Fruit fly (Drosophila melanogaster) whole organism, adult: ENCODE data around the gene CG43844.

ENCODE experiments used
- CG12768 ChIP-seq: fragments of 200-800 bp; sonication (Bioruptor generic); optimal IDR thresholded peaks from 2 replicates; lab custom pipeline; 2017; ENCODE audit warnings: missing biosample characterization, missing genetic modification characterization, mild to moderate bottlenecking, moderate library complexity, missing genetic modification reagents
- CG7045 ChIP-seq: fragments of 200-800 bp; sonication (Bioruptor generic); optimal IDR thresholded peaks from 2 replicates; lab custom pipeline; 2017; ENCODE audit warnings: missing biosample characterization, mild to moderate bottlenecking, missing genetic modification characterization
- CG7101 ChIP-seq: fragments of 200-800 bp; sonication (Bioruptor generic); optimal IDR thresholded peaks from 2 replicates; lab custom pipeline; 2018; ENCODE audit warnings: missing biosample characterization, mild to moderate bottlenecking, missing genetic modification characterization, moderate library complexity
- Clk ChIP-seq: fragments of 200-800 bp; sonication (Bioruptor generic); optimal IDR thresholded peaks from 2 replicates; lab custom pipeline; 2017; ENCODE audit warnings: missing biosample characterization, missing genetic modification characterization
- Hr96 ChIP-seq: fragments of 200-800 bp; sonication (Bioruptor generic); optimal IDR thresholded peaks from 2 replicates; lab custom pipeline; 2016; ENCODE audit warnings: missing biosample characterization, missing genetic modification characterization
- Mnt ChIP-seq: fragments of 200-800 bp; sonication (Bioruptor generic); optimal IDR thresholded peaks from 2 replicates; lab custom pipeline; 2016; ENCODE audit warnings: missing biosample characterization, mild to moderate bottlenecking, missing genetic modification characterization
- bab1 ChIP-seq: fragments of 200-800 bp; sonication (Bioruptor generic); optimal IDR thresholded peaks from 3 replicates; lab custom pipeline; 2019; ENCODE audit warnings: missing biosample characterization, mild to moderate bottlenecking, missing genetic modification characterization, moderate library complexity
- cic ChIP-seq: fragments of 200-800 bp; sonication (Bioruptor generic); optimal IDR thresholded peaks from 2 replicates; lab custom pipeline; 2017; ENCODE audit warnings: missing biosample characterization, mild to moderate bottlenecking, missing genetic modification characterization, moderate library complexity
- cnc ChIP-seq, 2 experiments: fragments of >200 bp; optimal IDR thresholded peaks; 2 replicates each; lab custom pipeline; 2017
- kay ChIP-seq: fragments of 200-800 bp; sonication (Bioruptor generic); peaks from one replicate; lab custom pipeline; 2016; ENCODE audit warnings: missing biosample characterization, missing genetic modification characterization, borderline replicate concordance
- ovo ChIP-seq: fragments of 200-800 bp; sonication (Bioruptor generic); optimal IDR thresholded peaks from 2 replicates; lab custom pipeline; 2016; ENCODE audit warnings: missing biosample characterization, missing genetic modification characterization
- toe ChIP-seq: fragments of 200-800 bp; sonication (Bioruptor generic); optimal IDR thresholded peaks from 2 replicates; lab custom pipeline; 2016; ENCODE audit warnings: missing biosample characterization, missing genetic modification characterization

DNA sequence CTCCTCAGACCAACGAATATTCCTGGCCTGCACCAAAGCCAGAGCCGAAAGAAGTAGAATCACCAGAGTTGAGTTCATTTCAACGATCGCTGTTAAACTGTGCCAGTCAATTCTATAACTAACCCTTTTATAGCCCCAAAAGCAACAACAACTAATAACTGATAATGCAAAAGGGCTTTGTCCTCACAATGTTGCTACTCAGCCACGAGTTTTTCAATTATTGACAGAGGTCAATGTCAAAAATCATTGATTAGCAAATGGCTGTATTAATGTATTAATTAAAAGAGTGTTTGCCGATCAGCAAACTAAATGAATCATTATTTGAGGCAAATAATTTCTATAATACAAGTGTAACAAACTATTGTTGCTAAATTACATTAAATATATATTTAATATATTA, 5.0 kb upstream of the CG43844 start, which contains the start of gene fit:
- TF ChIP-seq bab1 (GFP tag; lab: Kevin White, UChicago): no peak
- TF ChIP-seq Clk (GFP tag; lab: Kevin White, UChicago): no peak
- TF ChIP-seq cnc (optimal IDR thresholded peaks at IDR 0.05; lab: Kevin White, UChicago): no peak
- no peak for TF ChIP-seq kay
- TF ChIP-seq cic (GFP tag; lab: Kevin White, UChicago): no peak
- no peak for TF ChIP-seq toe (GFP tag; lab: Kevin White, UChicago)
- TF ChIP-seq ovo (GFP tag; lab: Kevin White, UChicago): no peak
- no peak for TF ChIP-seq CG7101 (tag; lab: Kevin White, UChicago)
- TF ChIP-seq Hr96 (GFP tag; lab: Kevin White, UChicago): no peak
- no peak for TF ChIP-seq CG7045 (GFP tag; lab: Kevin White, UChicago)
- no peak for TF ChIP-seq CG12768 (GFP tag; lab: Kevin White, UChicago)
- TF ChIP-seq Mnt (GFP tag; lab: Kevin White, UChicago): no peak
